Fruit fly (Drosophila melanogaster) whole organism, embryonic: ENCODE measurements around the gene CG3198.

Experiments
- Abd-B ChIP-seq: fragments of 200-800 bp; sonication (Bioruptor generic); optimal IDR thresholded peaks from 2 replicates; lab custom pipeline; 2018; ENCODE audit warnings: missing biosample characterization, mild to moderate bottlenecking, missing genetic modification characterization, moderate library complexity
- Bteb2 ChIP-seq: fragments of 200-800 bp; sonication (Bioruptor generic); optimal IDR thresholded peaks from 2 replicates; lab custom pipeline; 2016; ENCODE audit warnings: missing biosample characterization, missing genetic modification characterization
- CG10654 ChIP-seq: fragments of 200-800 bp; sonication (Bioruptor generic); optimal IDR thresholded peaks from 2 replicates; lab custom pipeline; 2016; ENCODE audit warnings: missing biosample characterization, missing genetic modification characterization
- CG11085 ChIP-seq: fragments of 200-800 bp; sonication (Bioruptor generic); IDR thresholded peaks from 2 replicates; pipeline ENCODE4 v1.3.6; 2022; ENCODE audit warnings: missing biosample characterization, missing genetic modification characterization
- CG12155 ChIP-seq: fragments of 200-800 bp; sonication (Bioruptor generic); optimal IDR thresholded peaks from 3 replicates; lab custom pipeline; 2016; ENCODE audit warnings: missing biosample characterization, missing genetic modification characterization
- CG12219 ChIP-seq: fragments of 200-800 bp; sonication (Bioruptor generic); optimal IDR thresholded peaks from 3 replicates; lab custom pipeline; 2018; ENCODE audit warnings: missing biosample characterization, mild to moderate bottlenecking, missing genetic modification characterization
- CG12659 ChIP-seq: fragments of 200-800 bp; sonication (Bioruptor generic); optimal IDR thresholded peaks from 3 replicates; lab custom pipeline; 2017; ENCODE audit warnings: mild to moderate bottlenecking, missing biosample characterization, missing genetic modification reagents, missing genetic modification characterization
- CG13894 ChIP-seq: fragments of 200-800 bp; sonication (Bioruptor generic); optimal IDR thresholded peaks from 3 replicates; lab custom pipeline; 2018; ENCODE audit warnings: missing biosample characterization, mild to moderate bottlenecking, missing genetic modification characterization, moderate library complexity
- CG14441 ChIP-seq: fragments of 200-800 bp; sonication (Bioruptor generic); IDR thresholded peaks from 2 replicates; pipeline ENCODE4 v1.3.6; 2022; ENCODE audit warnings: missing biosample characterization, missing genetic modification characterization
- CG14710 ChIP-seq: fragments of 200-800 bp; sonication (Bioruptor generic); optimal IDR thresholded peaks from 3 replicates; lab custom pipeline; 2019; ENCODE audit warnings: missing biosample characterization, mild to moderate bottlenecking, missing genetic modification characterization, moderate library complexity
- CG17612 ChIP-seq: fragments of 200-800 bp; sonication (Bioruptor generic); IDR thresholded peaks from 2 replicates; pipeline ENCODE4 v1.3.6; 2022; ENCODE audit warnings: missing biosample characterization, missing genetic modification characterization
- CG18011 ChIP-seq: fragments of 200-800 bp; sonication (Bioruptor generic); optimal IDR thresholded peaks from 2 replicates; lab custom pipeline; 2017; ENCODE audit warnings: missing biosample characterization, missing genetic modification characterization, mild to moderate bottlenecking, moderate library complexity, missing genotype
- CG31388 ChIP-seq: fragments of 200-800 bp; sonication (Bioruptor generic); optimal IDR thresholded peaks from 2 replicates; lab custom pipeline; 2016; ENCODE audit warnings: missing biosample characterization, missing genetic modification characterization
- CG3407 ChIP-seq: fragments of 200-800 bp; sonication (Bioruptor generic); optimal IDR thresholded peaks from 2 replicates; lab custom pipeline; 2018; ENCODE audit warnings: missing biosample characterization, mild to moderate bottlenecking, missing genetic modification characterization
- CG4360 ChIP-seq: fragments of 200-800 bp; sonication (Bioruptor generic); IDR thresholded peaks from 2 replicates; pipeline ENCODE4 v1.3.6; 2022; ENCODE audit warnings: missing biosample characterization, missing genetic modification characterization
- CG43689 ChIP-seq: fragments of 200-800 bp; sonication (Bioruptor generic); IDR thresholded peaks from 2 replicates; pipeline ENCODE4 v1.3.6; 2022; ENCODE audit warnings: missing biosample characterization, missing genetic modification characterization
- CG6654 ChIP-seq: fragments of 200-800 bp; sonication (Bioruptor generic); optimal IDR thresholded peaks from 2 replicates; lab custom pipeline; 2017; ENCODE audit warnings: missing biosample characterization, mild to moderate bottlenecking, missing genetic modification characterization
- CG6689 ChIP-seq: fragments of 200-800 bp; sonication (Bioruptor generic); IDR thresholded peaks from 2 replicates; pipeline ENCODE4 v1.3.6; 2022; ENCODE audit warnings: missing biosample characterization, missing genetic modification characterization
- CG7556 ChIP-seq: fragments of 200-800 bp; sonication (Bioruptor generic); optimal IDR thresholded peaks from 2 replicates; lab custom pipeline; 2017; ENCODE audit warnings: missing biosample characterization, mild to moderate bottlenecking, missing genetic modification characterization
- CG7963 ChIP-seq: fragments of 200-800 bp; sonication (Bioruptor generic); IDR thresholded peaks from 3 replicates; pipeline ENCODE4 v1.3.6; 2022; ENCODE audit warnings: missing biosample characterization, missing genetic modification characterization; ENCODE audit not compliant: partially characterized antibody
- Doc2 ChIP-seq: fragments of 200-800 bp; sonication (Bioruptor generic); IDR thresholded peaks from 2 replicates; pipeline ENCODE4 v1.3.6; 2022; ENCODE audit warnings: missing biosample characterization, missing genetic modification characterization
- Gsc ChIP-seq: fragments of 200-800 bp; sonication (Bioruptor generic); IDR thresholded peaks from 2 replicates; pipeline ENCODE4 v1.3.6; 2022; ENCODE audit warnings: missing biosample characterization, missing genetic modification characterization
- HHEX ChIP-seq: fragments of 200-800 bp; sonication (Bioruptor generic); optimal IDR thresholded peaks from 3 replicates; lab custom pipeline; 2017; ENCODE audit warnings: missing biosample characterization, mild to moderate bottlenecking, missing genetic modification characterization, missing genetic modification reagents
- HLH4C ChIP-seq: fragments of 200-800 bp; sonication (Bioruptor generic); IDR thresholded peaks from 3 replicates; pipeline ENCODE4 v1.3.6; 2022; ENCODE audit warnings: missing biosample characterization, missing genetic modification characterization; ENCODE audit not compliant: partially characterized antibody
- Hand ChIP-seq: fragments of 200-800 bp; sonication (Bioruptor generic); optimal IDR thresholded peaks from 2 replicates; lab custom pipeline; 2017; ENCODE audit warnings: mild to moderate bottlenecking, missing biosample characterization, missing genetic modification reagents, missing genetic modification characterization
- Hr51 ChIP-seq, 2 experiments: fragments of 200-800 bp; sonication (Bioruptor generic); optimal IDR thresholded peaks; 2 replicates in 1 of 2; 3 replicates in 1 of 2; lab custom pipeline; 2016 to 2018; ENCODE audit warnings: missing biosample characterization in 2 of 2, missing genetic modification characterization in 2 of 2, mild to moderate bottlenecking in 1 of 2, moderate library complexity in 1 of 2
- Hsf ChIP-seq: fragments of 200-800 bp; sonication (Bioruptor generic); optimal IDR thresholded peaks from 3 replicates; lab custom pipeline; 2016; ENCODE audit warnings: missing biosample characterization, missing genetic modification characterization
- Lpt ChIP-seq: fragments of >200 bp; optimal IDR thresholded peaks from 2 replicates; lab custom pipeline; 2018; ENCODE audit warnings: missing biosample characterization, missing genetic modification characterization
- NK7.1 ChIP-seq: fragments of 200-800 bp; sonication (Bioruptor generic); optimal IDR thresholded peaks from 3 replicates; lab custom pipeline; 2016; ENCODE audit warnings: missing biosample characterization, missing genetic modification characterization
- Neu2 ChIP-seq: fragments of 200-800 bp; sonication (Bioruptor generic); optimal IDR thresholded peaks from 3 replicates; lab custom pipeline; 2016; ENCODE audit warnings: missing biosample characterization, missing genetic modification characterization, borderline replicate concordance
- Opbp ChIP-seq: fragments of 200-800 bp; sonication (Bioruptor generic); IDR thresholded peaks from 3 replicates; pipeline ENCODE4 v1.3.6; 2022; ENCODE audit warnings: missing biosample characterization, missing genetic modification characterization; ENCODE audit not compliant: partially characterized antibody
- ci ChIP-seq: fragments of 200-800 bp; sonication (Bioruptor generic); IDR thresholded peaks from 3 replicates; pipeline ENCODE4 v1.3.6; 2022; ENCODE audit warnings: missing biosample characterization, missing genetic modification characterization
- crp ChIP-seq, 2 experiments: fragments of 200-800 bp; sonication (Bioruptor generic); optimal IDR thresholded peaks; 2 replicates in 1 of 2; 3 replicates in 1 of 2; lab custom pipeline; 2017; ENCODE audit warnings: missing biosample characterization in 2 of 2, missing genetic modification characterization in 2 of 2, mild to moderate bottlenecking in 1 of 2, moderate library complexity in 1 of 2
- danr ChIP-seq: fragments of 200-800 bp; sonication (Bioruptor generic); IDR thresholded peaks from 2 replicates; pipeline ENCODE4 v1.3.6; 2022; ENCODE audit warnings: missing biosample characterization, missing genetic modification characterization
- dati ChIP-seq: fragments of 200-800 bp; sonication (Bioruptor generic); IDR thresholded peaks from 2 replicates; pipeline ENCODE4 v1.3.6; 2022; ENCODE audit warnings: missing biosample characterization, missing genetic modification characterization
- grn ChIP-seq: fragments of 200-800 bp; sonication (Bioruptor generic); optimal IDR thresholded peaks from 3 replicates; lab custom pipeline; 2017; ENCODE audit warnings: missing biosample characterization, missing genetic modification characterization
- hb ChIP-seq: fragments of 200-800 bp; sonication (Bioruptor generic); IDR thresholded peaks from 3 replicates; pipeline ENCODE4 v1.3.6; 2022; ENCODE audit warnings: missing biosample characterization, missing genetic modification characterization; ENCODE audit not compliant: partially characterized antibody
- hth ChIP-seq: fragments of >200 bp; optimal IDR thresholded peaks from 2 replicates; lab custom pipeline; 2017; ENCODE audit warnings: inconsistent platforms
- luna ChIP-seq: fragments of 200-800 bp; sonication (Bioruptor generic); optimal IDR thresholded peaks from 2 replicates; lab custom pipeline; 2016; ENCODE audit warnings: missing biosample characterization, missing genetic modification characterization
- pfk ChIP-seq: fragments of 200-800 bp; sonication (Bioruptor generic); optimal IDR thresholded peaks from 2 replicates; lab custom pipeline; 2018; ENCODE audit warnings: missing biosample characterization, mild to moderate bottlenecking, missing genetic modification characterization, moderate library complexity
- pzg ChIP-seq: fragments of 200-800 bp; sonication (Bioruptor generic); optimal IDR thresholded peaks from 3 replicates; lab custom pipeline; 2018; ENCODE audit warnings: missing biosample characterization, mild to moderate bottlenecking, missing genetic modification characterization, moderate library complexity
- repo ChIP-seq: fragments of 200-800 bp; sonication (Bioruptor generic); optimal IDR thresholded peaks from 2 replicates; lab custom pipeline; 2016; ENCODE audit warnings: missing biosample characterization, missing genetic modification characterization
- salm ChIP-seq: fragments of 200-800 bp; sonication (Bioruptor generic); optimal IDR thresholded peaks from 2 replicates; lab custom pipeline; 2018; ENCODE audit warnings: missing biosample characterization, mild to moderate bottlenecking, missing genetic modification characterization
- schlank ChIP-seq: fragments of 200-800 bp; sonication (Bioruptor generic); optimal IDR thresholded peaks from 2 replicates; lab custom pipeline; 2018; ENCODE audit warnings: missing biosample characterization, mild to moderate bottlenecking, missing genetic modification characterization
- sisA ChIP-seq: fragments of 200-800 bp; sonication (Bioruptor generic); IDR thresholded peaks from 2 replicates; pipeline ENCODE4 v1.3.6; 2022; ENCODE audit warnings: missing biosample characterization, missing genetic modification characterization
- sqz ChIP-seq: fragments of 200-800 bp; sonication (Bioruptor generic); optimal IDR thresholded peaks from 3 replicates; lab custom pipeline; 2018; ENCODE audit warnings: missing biosample characterization, mild to moderate bottlenecking, missing genetic modification characterization
- twi ChIP-seq: fragments of 200-800 bp; optimal IDR thresholded peaks from 2 replicates; lab custom pipeline; 2019; ENCODE audit warnings: missing biosample characterization, mild to moderate bottlenecking, missing genetic modification characterization, moderate library complexity
- wek ChIP-seq: fragments of 200-800 bp; sonication (Bioruptor generic); optimal IDR thresholded peaks from 3 replicates; lab custom pipeline; 2018; ENCODE audit warnings: missing biosample characterization, mild to moderate bottlenecking, missing genetic modification characterization, moderate library complexity
- zen2 ChIP-seq: fragments of 200-800 bp; sonication (Bioruptor generic); IDR thresholded peaks from 3 replicates; pipeline ENCODE4 v1.3.6; 2022; ENCODE audit warnings: missing biosample characterization, missing genetic modification characterization; ENCODE audit not compliant: partially characterized antibody

CG3198 gene

DNA sequence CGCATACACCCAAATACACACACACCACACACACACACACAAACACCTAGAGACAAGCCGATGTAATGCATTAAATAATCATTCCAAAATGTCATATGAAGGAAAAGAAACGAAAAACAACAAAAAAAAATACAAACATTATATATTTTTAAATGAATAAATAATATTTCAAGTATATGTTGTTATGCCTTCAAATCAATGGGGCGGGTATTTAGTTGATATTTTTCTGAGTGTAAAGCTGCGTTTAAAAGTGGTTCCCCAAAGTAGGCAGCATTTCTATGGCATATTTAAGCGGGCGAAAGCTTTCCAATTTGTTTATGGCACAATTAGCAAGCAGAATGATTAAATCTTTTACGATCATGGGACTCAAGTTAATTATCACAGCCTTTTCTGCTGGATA, 45.5 kb upstream of the CG3198 start (continued):
- TF ChIP-seq Hand (GFP tag; lab: Kevin White, UChicago) (no peak), zen2 (GFP tag; lab: Robert Waterston, UW) (no peak), Gsc (GFP tag; lab: Robert Waterston, UW) (no peak), CG14441 (GFP tag; lab: Robert Waterston, UW) (peak; percentile 48; the same call in 1 of the 2 replicates), HHEX (GFP tag; lab: Kevin White, UChicago) (peak; percentile 32), CG4360 (no peak), CG31388 (no peak), Opbp (no peak), hb (GFP tag; lab: Robert Waterston, UW) (no peak), CG12659 (GFP tag; lab: Kevin White, UChicago) (no peak), wek (GFP tag; lab: Kevin White, UChicago) (no peak), sqz (GFP tag; lab: Kevin White, UChicago) (no peak), NK7.1 (no peak)

DNA sequence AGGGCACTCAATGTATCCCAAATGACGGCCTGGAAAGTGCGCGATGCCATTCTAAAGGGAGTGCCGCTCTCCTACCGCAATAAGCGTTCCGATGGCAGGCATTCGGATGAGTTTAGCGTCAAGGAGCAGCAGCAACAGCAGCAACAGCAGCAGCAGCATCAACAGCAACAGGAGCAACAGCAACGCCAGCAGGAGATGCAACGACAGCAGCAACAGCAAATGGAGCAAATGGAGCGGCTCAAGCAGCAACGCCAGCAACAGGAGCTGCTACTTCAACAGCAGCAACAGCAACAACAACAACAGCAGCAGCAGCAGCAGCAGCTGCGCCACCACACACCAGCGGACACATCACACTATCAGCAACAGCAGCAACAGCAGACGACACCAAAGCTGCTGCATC, 42.4 kb upstream of the CG3198 start:
- TF ChIP-seq repo (GFP tag; lab: Kevin White, UChicago) (no peak), Neu2 (GFP tag; lab: Kevin White, UChicago) (no peak), CG43689 (GFP tag; lab: Robert Waterston, UW) (no peak), pzg (GFP tag; lab: Kevin White, UChicago) (no peak), Hsf (GFP tag; lab: Kevin White, UChicago) (no peak), CG12219 (GFP tag; lab: Kevin White, UChicago) (no peak), CG11085 (GFP tag; lab: Robert Waterston, UW) (no peak), CG7963 (GFP tag; lab: Robert Waterston, UW) (no peak), grn (no peak), CG18011 (GFP tag; lab: Kevin White, UChicago) (no peak), luna (no peak), HLH4C (GFP tag; lab: Robert Waterston, UW) (no peak), CG6689 (GFP tag; lab: Robert Waterston, UW) (no peak), CG14710 (tag; lab: Kevin White, UChicago) (no peak)

DNA sequence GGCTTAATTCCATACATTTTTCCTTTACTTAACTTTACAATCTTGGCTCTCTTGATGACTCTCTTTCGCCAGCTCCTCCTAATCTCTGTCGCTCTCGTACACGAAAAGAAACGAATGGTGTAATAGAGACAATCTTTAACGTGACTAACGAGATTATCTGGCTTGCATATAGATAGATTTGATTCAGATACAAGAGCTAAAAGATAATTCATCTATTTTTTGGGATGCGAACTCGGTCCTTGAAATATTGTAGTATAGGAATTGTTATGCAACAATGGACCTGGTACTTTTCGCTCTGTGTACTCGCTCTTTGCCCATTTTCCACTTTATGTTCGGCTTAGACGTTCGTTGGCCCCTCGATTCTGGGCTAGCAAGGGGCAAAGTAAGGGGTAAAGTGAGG, 37.5 kb upstream of the CG3198 start:
- TF ChIP-seq ci (GFP tag; lab: Robert Waterston, UW) (peak; percentile 80), CG3407 (GFP tag; lab: Kevin White, UChicago) (peak; percentile 55), schlank (tag; lab: Kevin White, UChicago) (peak; percentile 40), pfk (no peak), dati (GFP tag; lab: Robert Waterston, UW) (0 out of 2 replicates have a peak, but pooled peaks have one; percentile 38), CG7556 (GFP tag; lab: Kevin White, UChicago) (peak; percentile 86), salm (tag; lab: Kevin White, UChicago) (peak; percentile 70), sisA (GFP tag; lab: Robert Waterston, UW) (peak; percentile 71), CG18011 (GFP tag; lab: Kevin White, UChicago) (peak; percentile 16), crp (GFP tag; optimal IDR thresholded peaks at IDR 0.05; lab: Kevin White, UChicago) (no peak), CG13894 (tag; lab: Kevin White, UChicago) (peak; percentile 79), hth (lab: Kevin White, UChicago) (no peak), danr (GFP tag; lab: Robert Waterston, UW) (peak; percentile 42; the same call in 1 of the 2 replicates), wek (GFP tag; lab: Kevin White, UChicago) (peak; percentile 54), twi (tag; lab: Kevin White, UChicago) (peak; percentile 40), Lpt (GFP tag; lab: Kevin White, UChicago) (no peak), CG10654 (GFP tag; lab: Kevin White, UChicago) (peak; percentile 64), Doc2 (GFP tag; lab: Robert Waterston, UW) (no peak), CG12155 (peak; percentile 64), Abd-B (GFP tag; lab: Kevin White, UChicago) (peak; percentile 70), CG17612 (GFP tag; lab: Robert Waterston, UW) (no peak), Hr51 (GFP tag; optimal IDR thresholded peaks at IDR 0.05; lab: Kevin White, UChicago) (peak; percentile 61 to 85), CG6654 (GFP tag; lab: Kevin White, UChicago) (peak; percentile 31), Bteb2 (peak; percentile 74)
